Worm (Caenorhabditis elegans): Measurements from ENCODE around the gene hal-3.

DNA sequence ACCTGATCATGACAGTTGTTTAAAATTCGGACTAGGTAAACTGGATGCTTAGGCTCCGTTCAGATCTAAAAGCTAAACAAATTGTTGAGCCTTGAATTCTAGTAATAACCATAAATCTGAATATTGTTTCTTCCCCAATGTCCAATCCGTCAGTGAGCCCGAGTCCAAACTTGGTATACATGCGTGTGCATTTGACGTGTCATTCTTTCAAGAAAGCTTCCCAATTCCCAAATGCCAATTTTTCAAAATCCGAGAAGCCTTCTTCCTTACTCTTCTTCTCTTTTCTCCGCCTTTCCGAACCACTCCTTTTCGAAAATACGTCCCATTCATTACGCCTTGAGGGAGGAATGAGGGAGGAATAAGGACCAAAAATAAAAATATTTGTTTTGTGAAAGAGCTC, 40.2 kb downstream of the hal-3 start:
- TF ChIP-seq nhr-23 (tag; optimal IDR thresholded peaks at IDR 0.05) (no peak), nhr-25 (tag; optimal IDR thresholded peaks at IDR 0.05) (no peak), lsy-2 (tag; optimal IDR thresholded peaks at IDR 0.05) (no peak), lin-13 (GFP tag; optimal IDR thresholded peaks at IDR 0.05) (no peak), ama-1 (optimal IDR thresholded peaks at IDR 0.05) (no peak), unc-39 (tag; optimal IDR thresholded peaks at IDR 0.05) (no peak), mab-5 (tag; optimal IDR thresholded peaks at IDR 0.05) (peak; percentile 74), mdl-1 (tag; optimal IDR thresholded peaks at IDR 0.05) (no peak)
